Fruit fly (Drosophila melanogaster): ENCODE results near the gene onecut.

onecut gene

DNA sequence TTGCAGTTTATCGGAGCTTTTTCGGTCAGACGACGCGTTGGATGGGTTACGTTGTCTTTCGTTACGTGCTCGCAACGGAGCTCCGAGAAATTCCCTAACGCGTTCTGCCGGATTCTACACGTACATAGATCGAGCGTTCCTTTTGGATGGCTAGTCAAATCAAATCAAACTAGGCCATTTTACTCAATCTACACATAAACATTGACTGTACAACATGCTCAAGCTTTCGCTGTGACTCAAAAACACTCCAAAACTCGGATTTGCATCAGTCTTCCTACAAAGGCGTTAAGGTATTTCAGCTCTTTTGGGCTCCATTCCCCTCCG is 49.6 kb downstream of the onecut start, which contains the start of gene Pur-alpha (continued):
- TF ChIP-seq esg (GFP tag; conservative IDR thresholded peaks at IDR 0.05): no peak
- no peak for TF ChIP-seq CG8478 (optimal IDR thresholded peaks at IDR 0.05)
- peak; percentile 46; the same call in 1 of the 2 replicates for TF ChIP-seq MBD-R2 (GFP tag; IDR thresholded peaks at IDR 0.05)
- no peak for TF ChIP-seq YL-1 (GFP tag; optimal IDR thresholded peaks at IDR 0.05)
- peak; percentile 47 for TF ChIP-seq CG12769 (tag; optimal IDR thresholded peaks at IDR 0.05)
- TF ChIP-seq jumu (GFP tag; optimal IDR thresholded peaks at IDR 0.05): no peak
- TF ChIP-seq CG1832 (GFP tag; optimal IDR thresholded peaks at IDR 0.05): no peak
- no peak for TF ChIP-seq zf30C (GFP tag; optimal IDR thresholded peaks at IDR 0.05)
- TF ChIP-seq ash1 (GFP tag; optimal IDR thresholded peaks at IDR 0.05): no peak
- no peak; the same call in 1 of the 2 replicates for TF ChIP-seq CG32767 (GFP tag; IDR thresholded peaks at IDR 0.05)
- TF ChIP-seq disco-r (GFP tag; optimal IDR thresholded peaks at IDR 0.05): no peak
- TF ChIP-seq CG3838 (GFP tag; optimal IDR thresholded peaks at IDR 0.05): no peak
- peak; percentile 15 for TF ChIP-seq grau (tag; optimal IDR thresholded peaks at IDR 0.05)
- no peak for TF ChIP-seq kah (GFP tag; optimal IDR thresholded peaks at IDR 0.05)
- no peak for TF ChIP-seq stc (GFP tag; IDR thresholded peaks at IDR 0.05)
- TF ChIP-seq CG1024 (GFP tag; IDR thresholded peaks at IDR 0.05): no peak
- TF ChIP-seq dan (GFP tag; IDR thresholded peaks at IDR 0.05): no peak
- TF ChIP-seq CG12155 (GFP tag; optimal IDR thresholded peaks at IDR 0.05): no peak
- TF ChIP-seq gfzf (GFP tag; optimal IDR thresholded peaks at IDR 0.05): peak; percentile 93
- TF ChIP-seq CG14014 (GFP tag; IDR thresholded peaks at IDR 0.05): no peak
- peak; percentile 16 for TF ChIP-seq CG10147 (GFP tag; optimal IDR thresholded peaks at IDR 0.05)
- TF ChIP-seq CG17612 (GFP tag; IDR thresholded peaks at IDR 0.05): no peak
- TF ChIP-seq CG11456 (GFP tag; IDR thresholded peaks at IDR 0.05): no peak
- no peak for TF ChIP-seq CG4424 (GFP tag; optimal IDR thresholded peaks at IDR 0.05)
- no peak for TF ChIP-seq CG2889 (GFP tag; IDR thresholded peaks at IDR 0.05)
- no peak for TF ChIP-seq CG31388 (GFP tag; optimal IDR thresholded peaks at IDR 0.05)
- peak; percentile 11 for TF ChIP-seq CG6765 (GFP tag; optimal IDR thresholded peaks at IDR 0.05)
- TF ChIP-seq CHES-1-like (GFP tag; optimal IDR thresholded peaks at IDR 0.05): peak; percentile 12
- no peak for TF ChIP-seq CG10209 (GFP tag; optimal IDR thresholded peaks at IDR 0.05)
- no peak for TF ChIP-seq ewg (GFP tag; optimal IDR thresholded peaks at IDR 0.05)
- no peak for TF ChIP-seq CG8290 (GFP tag; optimal IDR thresholded peaks at IDR 0.05)
- TF ChIP-seq CG8290 (tag; optimal IDR thresholded peaks at IDR 0.05): peak in 1 of 2 experiments; percentile 32
- no peak for TF ChIP-seq CG9609 (GFP tag; optimal IDR thresholded peaks at IDR 0.05)
- no peak for TF ChIP-seq sim (GFP tag; IDR thresholded peaks at IDR 0.05)
- TF ChIP-seq pros (GFP tag; optimal IDR thresholded peaks at IDR 0.05): no peak
- TF ChIP-seq CG10654 (GFP tag; optimal IDR thresholded peaks at IDR 0.05): no peak
- TF ChIP-seq CG1529 (GFP tag; optimal IDR thresholded peaks at IDR 0.05): no peak
- no peak for TF ChIP-seq Hr78 (GFP tag; optimal IDR thresholded peaks at IDR 0.05)
- no peak for TF ChIP-seq Dbx (GFP tag; IDR thresholded peaks at IDR 0.05)
- no peak for TF ChIP-seq Xrp1 (GFP tag; IDR thresholded peaks at IDR 0.05)
- no peak for TF ChIP-seq Dip2 (GFP tag; IDR thresholded peaks at IDR 0.05)
- no peak for TF ChIP-seq CG4730 (GFP tag; IDR thresholded peaks at IDR 0.05)
- no peak for TF ChIP-seq Chrac-16 (GFP tag; optimal IDR thresholded peaks at IDR 0.05)
- no peak for TF ChIP-seq CG10543 (GFP tag; optimal IDR thresholded peaks at IDR 0.05)
- TF ChIP-seq cwo (GFP tag; optimal IDR thresholded peaks at IDR 0.05): no peak
- TF ChIP-seq Atf6 (GFP tag; IDR thresholded peaks at IDR 0.05): no peak
- peak; percentile 5 for TF ChIP-seq corto (GFP tag; optimal IDR thresholded peaks at IDR 0.05)
- TF ChIP-seq CG8281 (tag; optimal IDR thresholded peaks at IDR 0.05): no peak
- no peak for TF ChIP-seq NK7.1 (GFP tag; optimal IDR thresholded peaks at IDR 0.05)
- TF ChIP-seq CG13287 (GFP tag; IDR thresholded peaks at IDR 0.05; ENCODE audit: partially characterized antibody): no peak; the same call in 1 of the 2 replicates
- TF ChIP-seq caup (GFP tag; optimal IDR thresholded peaks at IDR 0.05; ENCODE audit: severe bottlenecking): peak; percentile 14
- TF ChIP-seq CG4617 (GFP tag; optimal IDR thresholded peaks at IDR 0.05; ENCODE audit: borderline replicate concordance): no peak
- no peak for TF ChIP-seq pb (GFP tag; optimal IDR thresholded peaks at IDR 0.05)

All from whole organism, embryonic.